Fruit fly (Drosophila melanogaster) whole organism, embryonic: Measurements from ENCODE around the gene CG46396.
A peak's percentile ranks its signal among the peaks of the same experiment; 100 is the strongest.

Experiments used
- Ada2b ChIP-seq: fragments of 200-800 bp; sonication (Bioruptor generic); IDR thresholded peaks from 2 replicates; pipeline ENCODE4 v1.3.6; 2022; ENCODE audit warnings: missing biosample characterization, missing genetic modification characterization
- B-H2 ChIP-seq: fragments of 200-800 bp; sonication (Bioruptor generic); optimal IDR thresholded peaks from 2 replicates; lab custom pipeline; 2018; ENCODE audit warnings: missing biosample characterization, mild to moderate bottlenecking, missing genetic modification characterization
- CG10431 ChIP-seq: fragments of 200-800 bp; sonication (Bioruptor generic); optimal IDR thresholded peaks from 3 replicates; lab custom pipeline; 2018; ENCODE audit warnings: missing biosample characterization, mild to moderate bottlenecking, missing genetic modification characterization
- CG10654 ChIP-seq: fragments of 200-800 bp; sonication (Bioruptor generic); optimal IDR thresholded peaks from 2 replicates; lab custom pipeline; 2016; ENCODE audit warnings: missing biosample characterization, missing genetic modification characterization
- CG11560 ChIP-seq: fragments of 200-800 bp; sonication (Bioruptor generic); IDR thresholded peaks from 3 replicates; pipeline ENCODE4 v1.3.6; 2022; ENCODE audit warnings: missing biosample characterization, missing genetic modification characterization
- CG13287 ChIP-seq: fragments of 200-800 bp; sonication (Bioruptor generic); IDR thresholded peaks from 2 replicates; pipeline ENCODE4 v1.3.6; 2022; ENCODE audit warnings: missing biosample characterization, missing genetic modification characterization; ENCODE audit not compliant: partially characterized antibody
- CG4617 ChIP-seq: fragments of 200-800 bp; sonication (Bioruptor generic); optimal IDR thresholded peaks from 3 replicates; lab custom pipeline; 2016; ENCODE audit warnings: missing biosample characterization, missing genetic modification characterization, borderline replicate concordance
- CG6813 ChIP-seq: fragments of 200-800 bp; sonication (Bioruptor generic); optimal IDR thresholded peaks from 2 replicates; lab custom pipeline; 2017; ENCODE audit warnings: missing biosample characterization, missing genetic modification characterization, mild to moderate bottlenecking, moderate library complexity, missing genetic modification reagents
- CG8281 ChIP-seq: fragments of 200-800 bp; sonication (Bioruptor generic); optimal IDR thresholded peaks from 2 replicates; lab custom pipeline; 2018; ENCODE audit warnings: missing biosample characterization, mild to moderate bottlenecking, missing genetic modification characterization, moderate library complexity
- CG8359 ChIP-seq: fragments of 200-800 bp; sonication (Bioruptor generic); optimal IDR thresholded peaks from 2 replicates; lab custom pipeline; 2017; ENCODE audit warnings: missing biosample characterization, mild to moderate bottlenecking, missing genetic modification characterization, borderline replicate concordance
- CG9437 ChIP-seq: fragments of 200-800 bp; sonication (Bioruptor generic); optimal IDR thresholded peaks from 2 replicates; lab custom pipeline; 2018; ENCODE audit warnings: missing biosample characterization, mild to moderate bottlenecking, missing genetic modification characterization
- D ChIP-seq, 2 experiments: fragments of 200-800 bp in 1 of 2; fragments of >200 bp in 1 of 2; sonication (Bioruptor generic) in 1 of 2; optimal IDR thresholded peaks; 2 replicates in 1 of 2; 3 replicates in 1 of 2; lab custom pipeline; 2017; ENCODE audit warnings: mild to moderate bottlenecking in 1 of 2, missing biosample characterization in 1 of 2, missing genetic modification characterization in 1 of 2, missing genetic modification reagents in 1 of 2
- Drgx ChIP-seq: fragments of 200-800 bp; sonication (Bioruptor generic); IDR thresholded peaks from 2 replicates; pipeline ENCODE4 v1.3.6; 2022; ENCODE audit warnings: missing biosample characterization, missing genetic modification characterization
- HLHmδ ChIP-seq: fragments of 200-800 bp; sonication (Bioruptor generic); optimal IDR thresholded peaks from 2 replicates; lab custom pipeline; 2018; ENCODE audit warnings: missing biosample characterization, mild to moderate bottlenecking, missing genetic modification characterization, moderate library complexity
- Hand ChIP-seq: fragments of 200-800 bp; sonication (Bioruptor generic); optimal IDR thresholded peaks from 2 replicates; lab custom pipeline; 2017; ENCODE audit warnings: mild to moderate bottlenecking, missing biosample characterization, missing genetic modification reagents, missing genetic modification characterization
- Lpt ChIP-seq: fragments of >200 bp; optimal IDR thresholded peaks from 2 replicates; lab custom pipeline; 2018; ENCODE audit warnings: missing biosample characterization, missing genetic modification characterization
- MBD-R2 ChIP-seq: fragments of 200-800 bp; sonication (Bioruptor generic); IDR thresholded peaks from 2 replicates; pipeline ENCODE4 v1.3.6; 2022; ENCODE audit warnings: missing biosample characterization, missing genetic modification characterization
- MESR4 ChIP-seq: fragments of 200-800 bp; sonication (Bioruptor generic); optimal IDR thresholded peaks from 2 replicates; lab custom pipeline; 2018; ENCODE audit warnings: missing biosample characterization, mild to moderate bottlenecking, missing genetic modification characterization, moderate library complexity
- Med ChIP-seq: fragments of 200-800 bp; sonication (Bioruptor generic); peaks from one replicate; lab custom pipeline; 2016; ENCODE audit warnings: missing biosample characterization, missing genetic modification characterization, mild to moderate bottlenecking, inconsistent platforms, moderate library complexity
- Meics ChIP-seq: fragments of 200-800 bp; sonication (Bioruptor generic); optimal IDR thresholded peaks from 2 replicates; lab custom pipeline; 2017; ENCODE audit warnings: missing biosample characterization, mild to moderate bottlenecking, missing genetic modification characterization
- Neu2 ChIP-seq: fragments of 200-800 bp; sonication (Bioruptor generic); optimal IDR thresholded peaks from 3 replicates; lab custom pipeline; 2016; ENCODE audit warnings: missing biosample characterization, missing genetic modification characterization, borderline replicate concordance
- Nf-YB ChIP-seq: fragments of 200-800 bp; sonication (Bioruptor generic); optimal IDR thresholded peaks from 3 replicates; lab custom pipeline; 2019; ENCODE audit warnings: missing biosample characterization, mild to moderate bottlenecking, missing genetic modification characterization, moderate library complexity
- Oaz ChIP-seq: fragments of 200-800 bp; sonication (Bioruptor generic); IDR thresholded peaks from 2 replicates; pipeline ENCODE4 v1.3.6; 2022; ENCODE audit warnings: missing biosample characterization, missing genetic modification characterization
- Opbp ChIP-seq: fragments of 200-800 bp; sonication (Bioruptor generic); IDR thresholded peaks from 3 replicates; pipeline ENCODE4 v1.3.6; 2022; ENCODE audit warnings: missing biosample characterization, missing genetic modification characterization; ENCODE audit not compliant: partially characterized antibody
- Sox102F ChIP-seq: fragments of 200-800 bp; sonication (Bioruptor generic); optimal IDR thresholded peaks from 2 replicates; lab custom pipeline; 2018; ENCODE audit warnings: missing biosample characterization, mild to moderate bottlenecking, missing genetic modification characterization, moderate library complexity
- Sry-δ ChIP-seq: fragments of 200-800 bp; sonication (Bioruptor generic); optimal IDR thresholded peaks from 2 replicates; lab custom pipeline; 2016; ENCODE audit warnings: missing biosample characterization, missing genetic modification characterization
- ac ChIP-seq: fragments of 200-800 bp; sonication (Bioruptor generic); optimal IDR thresholded peaks from 3 replicates; lab custom pipeline; 2017; ENCODE audit warnings: missing biosample characterization, mild to moderate bottlenecking, missing genetic modification characterization
- bigmax ChIP-seq: fragments of 200-800 bp; sonication (Bioruptor generic); optimal IDR thresholded peaks from 2 replicates; lab custom pipeline; 2018; ENCODE audit warnings: missing biosample characterization, mild to moderate bottlenecking, missing genetic modification characterization
- cad ChIP-seq: fragments of >200 bp; optimal IDR thresholded peaks from 2 replicates; lab custom pipeline; 2017; ENCODE audit warnings: missing biosample characterization, missing genetic modification characterization
- cg ChIP-seq: fragments of 200-800 bp; sonication (Bioruptor generic); optimal IDR thresholded peaks from 3 replicates; lab custom pipeline; 2019; ENCODE audit warnings: missing biosample characterization, mild to moderate bottlenecking, missing genetic modification characterization, moderate library complexity
- crol ChIP-seq: fragments of 200-800 bp; sonication (Bioruptor generic); IDR thresholded peaks from 2 replicates; pipeline ENCODE4 v1.3.6; 2022; ENCODE audit warnings: missing biosample characterization, missing genetic modification characterization
- dati ChIP-seq: fragments of 200-800 bp; sonication (Bioruptor generic); IDR thresholded peaks from 2 replicates; pipeline ENCODE4 v1.3.6; 2022; ENCODE audit warnings: missing biosample characterization, missing genetic modification characterization
- gro ChIP-seq: fragments of 200-800 bp; sonication (Bioruptor generic); optimal IDR thresholded peaks from 2 replicates; lab custom pipeline; 2016; ENCODE audit warnings: missing biosample characterization, missing genetic modification characterization
- gsb-n ChIP-seq: fragments of 200-800 bp; sonication (Bioruptor generic); optimal IDR thresholded peaks from 3 replicates; lab custom pipeline; 2018; ENCODE audit warnings: missing biosample characterization, mild to moderate bottlenecking, missing genetic modification characterization
- hb ChIP-seq: fragments of 200-800 bp; sonication (Bioruptor generic); IDR thresholded peaks from 3 replicates; pipeline ENCODE4 v1.3.6; 2022; ENCODE audit warnings: missing biosample characterization, missing genetic modification characterization; ENCODE audit not compliant: partially characterized antibody
- kni ChIP-seq: fragments of 200-800 bp; sonication (Bioruptor generic); optimal IDR thresholded peaks from 3 replicates; lab custom pipeline; 2017; ENCODE audit warnings: mild to moderate bottlenecking, missing biosample characterization, missing genetic modification reagents, missing genetic modification characterization
- lbe ChIP-seq: fragments of 200-800 bp; sonication (Bioruptor generic); optimal IDR thresholded peaks from 2 replicates; lab custom pipeline; 2016; ENCODE audit warnings: missing biosample characterization, mild to moderate bottlenecking, missing genetic modification characterization
- nom ChIP-seq: fragments of 200-800 bp; sonication (Bioruptor generic); optimal IDR thresholded peaks from 2 replicates; lab custom pipeline; 2017; ENCODE audit warnings: missing biosample characterization, missing genetic modification characterization, mild to moderate bottlenecking, moderate library complexity, missing genetic modification reagents
- onecut ChIP-seq: fragments of 200-800 bp; sonication (Bioruptor generic); IDR thresholded peaks from 2 replicates; pipeline ENCODE4 v1.3.6; 2022; ENCODE audit warnings: missing biosample characterization, missing genetic modification characterization
- otp ChIP-seq: fragments of 200-800 bp; sonication (Bioruptor generic); IDR thresholded peaks from 3 replicates; pipeline ENCODE4, ENCODE4 v1.3.6; 2022; ENCODE audit warnings: missing biosample characterization, missing genetic modification characterization
- pan ChIP-seq, 4 experiments: fragments of >200 bp in 3 of 4; fragments of 200-800 bp in 1 of 4; sonication (Bioruptor generic) in 1 of 4; optimal IDR thresholded peaks in 3 of 4; IDR thresholded peaks in 1 of 4; 2 replicates each; pipeline versions ENCODE4 v1.3.6 to Lab custom; 2017 to 2022; ENCODE audit warnings: missing biosample characterization in 2 of 4, missing genetic modification characterization in 2 of 4, mixed read lengths in 1 of 4
- peb ChIP-seq: fragments of 200-800 bp; sonication (Bioruptor generic); IDR thresholded peaks from 2 replicates; pipeline ENCODE4 v1.3.6; 2022; ENCODE audit warnings: missing biosample characterization, missing genetic modification characterization
- pros ChIP-seq: fragments of 200-800 bp; sonication (Bioruptor generic); optimal IDR thresholded peaks from 3 replicates; lab custom pipeline; 2019; ENCODE audit warnings: missing biosample characterization, mild to moderate bottlenecking, missing genetic modification characterization, moderate library complexity
- pzg ChIP-seq: fragments of 200-800 bp; sonication (Bioruptor generic); optimal IDR thresholded peaks from 3 replicates; lab custom pipeline; 2018; ENCODE audit warnings: missing biosample characterization, mild to moderate bottlenecking, missing genetic modification characterization, moderate library complexity
- slbo ChIP-seq: fragments of 200-800 bp; sonication (Bioruptor generic); IDR thresholded peaks from 2 replicates; pipeline ENCODE4 v1.3.6; 2022; ENCODE audit warnings: missing biosample characterization, missing genetic modification characterization
- so ChIP-seq: fragments of 200-800 bp; sonication (Bioruptor generic); IDR thresholded peaks from 3 replicates; pipeline ENCODE4 v1.3.6; 2022; ENCODE audit warnings: missing biosample characterization, missing genetic modification characterization
- z ChIP-seq: fragments of 200-800 bp; sonication (Bioruptor generic); IDR thresholded peaks from 3 replicates; pipeline ENCODE4 v1.3.6; 2022; ENCODE audit warnings: missing biosample characterization, missing genetic modification characterization

Gene CG46396

DNA sequence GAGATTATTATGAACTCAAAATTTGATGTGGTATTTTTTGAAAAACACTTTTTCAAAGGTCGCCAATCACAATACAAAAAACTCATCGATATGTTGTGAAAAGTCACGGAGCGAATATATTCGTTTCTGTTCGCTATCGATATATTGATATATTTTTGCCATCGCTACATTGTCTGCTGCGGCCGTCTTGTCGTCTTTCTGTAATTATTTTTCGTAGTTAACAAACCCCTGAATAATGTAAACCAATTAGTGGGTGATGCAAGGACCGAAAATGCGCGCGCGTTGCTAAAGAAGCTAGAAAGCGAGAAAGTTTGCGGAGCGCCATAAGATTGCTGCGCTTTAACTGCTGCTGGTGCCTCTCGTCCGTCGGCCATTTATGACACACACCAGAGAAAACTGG lies 46.9 kb downstream of the CG46396 start, which contains the start of gene Pak (continued):
- no peak for TF ChIP-seq dati (GFP tag; lab: Robert Waterston, UW)
- TF ChIP-seq, all 482 proteins: peak for 88

DNA sequence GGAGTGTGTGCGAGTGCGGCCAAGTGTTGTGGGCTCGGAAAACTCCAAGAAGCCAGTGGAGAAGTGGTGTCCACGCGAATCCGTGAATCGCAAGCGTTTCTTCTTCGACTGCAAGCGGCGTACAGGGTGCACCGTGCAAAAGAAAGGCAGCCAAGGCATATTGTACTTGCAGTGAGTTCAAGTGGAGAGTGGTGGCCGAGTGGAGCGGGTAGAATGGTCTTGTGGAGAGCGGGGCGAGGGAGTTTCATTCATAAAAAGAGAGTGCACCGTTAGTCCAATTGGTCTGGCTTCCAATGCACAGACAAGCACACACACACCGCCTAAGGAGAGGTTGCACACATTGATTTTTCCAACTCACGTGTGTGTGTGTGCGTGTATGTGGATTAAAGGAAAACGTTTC lies 47.3 kb downstream of the CG46396 start:
- TF ChIP-seq Lpt (GFP tag; lab: Kevin White, UChicago), result no peak
- TF ChIP-seq Med (GFP tag; lab: Kevin White, UChicago), result peak; percentile 27
- TF ChIP-seq pan (optimal IDR thresholded peaks at IDR 0.05; lab: Kevin White, UChicago), result no peak
- peak in 1 of 2 experiments; percentile 22 for TF ChIP-seq pan (GFP tag; optimal IDR thresholded peaks at IDR 0.05 in 1 of 2, IDR thresholded peaks at IDR 0.05 in 1 of 2)
- peak; percentile 61 for TF ChIP-seq crol (GFP tag; lab: Robert Waterston, UW)
- TF ChIP-seq onecut (GFP tag; lab: Robert Waterston, UW), result peak; percentile 84
- TF ChIP-seq CG8359, result peak; percentile 43
- no peak for TF ChIP-seq CG11560 (tag; lab: Robert Waterston, UW)
- TF ChIP-seq ac (GFP tag; lab: Kevin White, UChicago), result no peak
- no peak for TF ChIP-seq Meics (GFP tag; lab: Kevin White, UChicago)
- TF ChIP-seq Neu2 (GFP tag; lab: Kevin White, UChicago), result peak; percentile 39
- TF ChIP-seq gro (GFP tag; lab: Kevin White, UChicago), result no peak
- TF ChIP-seq CG6813 (GFP tag; lab: Kevin White, UChicago), result peak; percentile 21
- peak; percentile 85 for TF ChIP-seq cg
- TF ChIP-seq CG4617, result peak; percentile 72
- no peak for TF ChIP-seq CG10431 (GFP tag; lab: Kevin White, UChicago)
- no peak for TF ChIP-seq Oaz (GFP tag; lab: Robert Waterston, UW)
- TF ChIP-seq HLHmδ (GFP tag; lab: Kevin White, UChicago), result peak; percentile 20
- peak; percentile 35 for TF ChIP-seq nom
- TF ChIP-seq CG10654 (GFP tag; lab: Kevin White, UChicago), result no peak
- peak; percentile 22 for TF ChIP-seq CG9437
- TF ChIP-seq Sry-δ (GFP tag; lab: Kevin White, UChicago), result no peak
- peak; percentile 51 for TF ChIP-seq MESR4 (GFP tag; lab: Kevin White, UChicago)
- TF ChIP-seq z (GFP tag; lab: Robert Waterston, UW), result 0 out of 3 replicates have a peak, but pooled peaks have one; percentile 31
- peak; percentile 61 for TF ChIP-seq cad
- TF ChIP-seq Opbp (GFP tag; lab: Robert Waterston, UW), result no peak
- no peak for TF ChIP-seq gsb-n (tag; lab: Kevin White, UChicago)
- no peak for TF ChIP-seq lbe (GFP tag; lab: Kevin White, UChicago)
- no peak for TF ChIP-seq CG8281
- no peak for TF ChIP-seq hb
- peak; percentile 13; the same call in 1 of the 2 replicates for TF ChIP-seq MBD-R2 (GFP tag; lab: Robert Waterston, UW)
- no peak for TF ChIP-seq Ada2b (GFP tag; lab: Robert Waterston, UW)
- no peak for TF ChIP-seq peb (GFP tag; lab: Robert Waterston, UW)
- TF ChIP-seq kni (GFP tag; lab: Kevin White, UChicago), result peak; percentile 21
- peak; percentile 23; the same call in 1 of the 2 replicates for TF ChIP-seq Drgx
- no peak for TF ChIP-seq slbo
- peak; percentile 79 for TF ChIP-seq pros
- TF ChIP-seq B-H2 (GFP tag; lab: Kevin White, UChicago), result no peak
- TF ChIP-seq so (GFP tag; lab: Robert Waterston, UW), result peak; percentile 44; the same call in 1 of the 3 replicates
- TF ChIP-seq bigmax (GFP tag; lab: Kevin White, UChicago), result no peak
- TF ChIP-seq Sox102F (GFP tag; lab: Kevin White, UChicago), result no peak
- no peak for TF ChIP-seq CG13287 (GFP tag; lab: Robert Waterston, UW)
- peak; percentile 4 for TF ChIP-seq D (optimal IDR thresholded peaks at IDR 0.05; lab: Kevin White, UChicago)
- no peak for TF ChIP-seq D (GFP tag; optimal IDR thresholded peaks at IDR 0.05; lab: Kevin White, UChicago)
- TF ChIP-seq Nf-YB, result peak; percentile 21
- no peak for TF ChIP-seq Hand (GFP tag; lab: Kevin White, UChicago)
- TF ChIP-seq otp (GFP tag; lab: Robert Waterston, UW), result 0 out of 3 replicates have a peak, but pooled peaks have one; percentile 4
- no peak for TF ChIP-seq pzg (GFP tag; lab: Kevin White, UChicago)
